Fruit fly (Drosophila melanogaster): Measurements from ENCODE around the gene rhea.
A peak's percentile ranks its signal among the peaks of the same experiment; 100 is the strongest.

dm6 chr3L:8600752-8601433, 56.1 kb downstream of the rhea start, which contains the start of the genes Nelf-E and RpL14:
- peak; percentile 71 for TF ChIP-seq Myc (optimal IDR thresholded peaks at IDR 0.05)
- peak; percentile 95 for TF ChIP-seq h (GFP tag; optimal IDR thresholded peaks at IDR 0.05)
- peak; percentile 81 for TF ChIP-seq psq (GFP tag; optimal IDR thresholded peaks at IDR 0.05)
- peak; percentile 84 to 91 for TF ChIP-seq foxo (GFP tag; optimal IDR thresholded peaks at IDR 0.05)
- TF ChIP-seq Abd-B (GFP tag; optimal IDR thresholded peaks at IDR 0.05) = no peak
- TF ChIP-seq CrebA (GFP tag; optimal IDR thresholded peaks at IDR 0.05; ENCODE audit: borderline replicate concordance) = no peak
- no peak for TF ChIP-seq Hr78 (GFP tag; optimal IDR thresholded peaks at IDR 0.05)
- TF ChIP-seq br (GFP tag; optimal IDR thresholded peaks at IDR 0.05) = peak; percentile 95
- TF ChIP-seq usp (GFP tag; optimal IDR thresholded peaks at IDR 0.05) = no peak
- no peak for TF ChIP-seq pan (optimal IDR thresholded peaks at IDR 0.05)
- TF ChIP-seq Hr83 (GFP tag; optimal IDR thresholded peaks at IDR 0.05; ENCODE audit: poor library complexity, severe bottlenecking) = peak; percentile 98
